Worm (Caenorhabditis elegans) whole organism, L2 larva: ENCODE results near the gene F33A8.4.

Experiments
- ZK546.5 ChIP-seq: sonication (generic microtip); optimal IDR thresholded peaks from 2 replicates; lab custom pipeline; 2017; ENCODE audit warnings: missing biosample characterization, missing genetic modification characterization
- lin-13 ChIP-seq: fragments of 150-350 bp; optimal IDR thresholded peaks from 2 replicates; lab custom pipeline; 2014; ENCODE audit warnings: missing biosample characterization, missing genetic modification reagents, missing genetic modification characterization
- mdl-1 ChIP-seq, 2 experiments: fragments of 150-350 bp in 1 of 2; sonication (generic microtip) in 1 of 2; optimal IDR thresholded peaks; 2 replicates each; lab custom pipeline; 2017; ENCODE audit warnings: missing biosample characterization in 2 of 2, missing genetic modification characterization in 2 of 2
- nhr-21 ChIP-seq: fragments of 150-350 bp; optimal IDR thresholded peaks from 2 replicates; lab custom pipeline; 2014; ENCODE audit warnings: missing biosample characterization, missing genetic modification characterization
- snpc-4 ChIP-seq: fragments of 150-350 bp; optimal IDR thresholded peaks from 2 replicates; lab custom pipeline; 2014; ENCODE audit warnings: missing biosample characterization, missing genetic modification characterization
- zag-1 ChIP-seq: fragments of 150-350 bp; optimal IDR thresholded peaks from 2 replicates; lab custom pipeline; 2014; ENCODE audit warnings: missing biosample characterization, missing genetic modification characterization

DNA sequence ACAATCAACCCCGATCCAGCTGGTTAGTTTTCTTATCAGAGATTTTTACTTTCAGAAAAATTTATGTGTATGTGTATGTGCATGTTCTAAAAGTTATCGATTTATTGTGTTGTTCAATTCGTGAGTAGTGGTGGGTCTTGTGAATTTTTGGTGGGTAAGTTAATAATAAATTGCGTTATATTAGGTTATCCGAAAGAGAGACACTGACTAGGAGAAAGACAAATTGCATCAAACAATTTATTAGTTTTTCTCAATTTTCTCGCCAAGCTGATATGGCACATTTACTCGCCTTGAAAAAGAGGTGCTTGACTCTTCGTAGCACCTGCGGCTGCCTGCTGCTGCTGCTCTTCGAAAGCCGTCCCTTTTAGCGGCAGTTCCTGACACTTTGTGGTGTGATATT, 49.7 kb downstream of the F33A8.4 start:
- TF ChIP-seq ZK546.5 (tag; lab: Kevin White, UChicago), result no peak
- no peak for TF ChIP-seq snpc-4 (tag; lab: Kevin White, UChicago)
- no peak for TF ChIP-seq zag-1 (tag; lab: Kevin White, UChicago)
- no peak for TF ChIP-seq nhr-21
- no peak for TF ChIP-seq mdl-1 (tag; optimal IDR thresholded peaks at IDR 0.05; lab: Kevin White, UChicago)
- no peak for TF ChIP-seq lin-13
